Worm (Caenorhabditis elegans): ENCODE measurements around the gene ins-35.

The ins-35 gene

DNA sequence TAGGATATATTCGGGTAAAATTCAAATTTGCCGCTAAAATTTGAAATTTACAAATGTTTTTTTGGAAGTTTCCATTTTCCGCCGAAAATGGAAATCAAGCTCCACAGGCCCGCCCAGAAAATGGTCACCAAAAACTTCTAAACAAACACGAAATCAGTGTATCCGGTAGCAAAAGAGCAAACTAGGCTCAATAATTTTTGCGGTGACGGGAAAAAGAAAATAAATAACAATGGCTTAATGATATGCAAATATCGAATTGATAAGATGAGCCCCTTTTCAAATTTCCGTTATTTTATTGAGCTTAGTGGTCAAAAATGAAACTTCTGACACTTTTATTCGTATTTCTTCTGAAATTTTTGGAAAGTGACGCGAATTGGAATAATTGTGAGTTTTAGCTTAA, 30.4 kb upstream of the ins-35 start, which contains the start of gene Y38H6A.3:
TSS of gene Y38H6A.3 (plus strand) at position 301 of the 400 bp plus-strand sequence.
- no peak for TF ChIP-seq unc-62 (GFP tag; optimal IDR thresholded peaks at IDR 0.05)
- no peak for TF ChIP-seq ztf-4 (tag; optimal IDR thresholded peaks at IDR 0.05)
- TF ChIP-seq alr-1 (tag; optimal IDR thresholded peaks at IDR 0.05) = no peak

DNA sequence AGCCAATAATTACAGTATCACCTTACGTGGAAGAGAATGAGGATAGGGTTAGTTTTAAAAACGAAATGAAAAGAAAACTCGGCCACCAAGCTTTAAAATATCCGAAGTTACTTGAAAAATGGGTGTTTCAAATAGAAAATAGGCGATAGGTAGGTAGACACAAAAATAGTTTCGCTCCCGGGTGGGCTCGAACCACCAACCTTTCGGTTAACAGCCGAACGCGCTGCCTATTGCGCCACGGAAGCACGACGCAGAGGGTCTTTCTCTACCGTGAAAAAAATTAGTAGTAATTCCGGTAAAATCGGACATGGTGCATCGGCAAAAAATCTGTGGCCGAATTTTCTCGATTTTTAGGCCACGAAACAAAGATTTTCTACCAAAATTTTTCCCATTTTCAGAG, 27.7 kb upstream of the ins-35 start:
- no peak for TF ChIP-seq nhr-21 (tag; optimal IDR thresholded peaks at IDR 0.05)
- TF ChIP-seq crh-2 (tag; optimal IDR thresholded peaks at IDR 0.05) = no peak
- no peak for TF ChIP-seq skn-1 (tag; optimal IDR thresholded peaks at IDR 0.05)
- TF ChIP-seq elt-3 (tag; optimal IDR thresholded peaks at IDR 0.05) = no peak
- no peak for TF ChIP-seq sem-4 (tag; optimal IDR thresholded peaks at IDR 0.05)
- no peak for TF ChIP-seq unc-62 (GFP tag; optimal IDR thresholded peaks at IDR 0.05)
- no peak for TF ChIP-seq gmeb-1 (tag; optimal IDR thresholded peaks at IDR 0.05)
- no peak for TF ChIP-seq ztf-4 (tag; optimal IDR thresholded peaks at IDR 0.05)
- TF ChIP-seq lin-11 (tag; optimal IDR thresholded peaks at IDR 0.05) = no peak
- TF ChIP-seq C34F6.9 (tag; optimal IDR thresholded peaks at IDR 0.05) = no peak
- TF ChIP-seq nhr-12 (tag; optimal IDR thresholded peaks at IDR 0.05) = no peak
- no peak for TF ChIP-seq nhr-11 (tag; optimal IDR thresholded peaks at IDR 0.05)
- no peak for TF ChIP-seq F13H6.1 (tag; optimal IDR thresholded peaks at IDR 0.05)
- TF ChIP-seq ama-1 (optimal IDR thresholded peaks at IDR 0.05) = no peak
- no peak for TF ChIP-seq lin-39 (tag; optimal IDR thresholded peaks at IDR 0.05)
- no peak for TF ChIP-seq lin-13 (GFP tag; optimal IDR thresholded peaks at IDR 0.05)

- TF ChIP-seq unc-39 (tag; optimal IDR thresholded peaks at IDR 0.05) (no peak), elt-1 (tag; optimal IDR thresholded peaks at IDR 0.05) (no peak), mab-5 (tag; optimal IDR thresholded peaks at IDR 0.05) (no peak), aly-2 (tag; optimal IDR thresholded peaks at IDR 0.05) (no peak), nhr-6 (tag; optimal IDR thresholded peaks at IDR 0.05) (no peak), mdl-1 (tag; optimal IDR thresholded peaks at IDR 0.05) (no peak), ceh-16 (tag; optimal IDR thresholded peaks at IDR 0.05) (no peak), zag-1 (tag; optimal IDR thresholded peaks at IDR 0.05) (no peak), C34F6.9 (tag; optimal IDR thresholded peaks at IDR 0.05) (no peak), unc-62 (GFP tag; optimal IDR thresholded peaks at IDR 0.05) (no peak), nhr-12 (tag; optimal IDR thresholded peaks at IDR 0.05) (no peak), unc-55 (GFP tag; optimal IDR thresholded peaks at IDR 0.05) (no peak), nhr-10 (tag; optimal IDR thresholded peaks at IDR 0.05) (no peak), sma-9 (GFP tag; optimal IDR thresholded peaks at IDR 0.05) (no peak), sma-9 (tag; optimal IDR thresholded peaks at IDR 0.05) (no peak), ztf-11 (tag; optimal IDR thresholded peaks at IDR 0.05) (no peak), gmeb-1 (tag; optimal IDR thresholded peaks at IDR 0.05) (no peak), egl-27 (tag; optimal IDR thresholded peaks at IDR 0.05) (no peak), nhr-23 (tag; optimal IDR thresholded peaks at IDR 0.05) (no peak), ztf-4 (tag; optimal IDR thresholded peaks at IDR 0.05) (no peak)
These were observed 25.0 kb upstream of the ins-35 start for ce11 chrV:20350382-20350781.

DNA sequence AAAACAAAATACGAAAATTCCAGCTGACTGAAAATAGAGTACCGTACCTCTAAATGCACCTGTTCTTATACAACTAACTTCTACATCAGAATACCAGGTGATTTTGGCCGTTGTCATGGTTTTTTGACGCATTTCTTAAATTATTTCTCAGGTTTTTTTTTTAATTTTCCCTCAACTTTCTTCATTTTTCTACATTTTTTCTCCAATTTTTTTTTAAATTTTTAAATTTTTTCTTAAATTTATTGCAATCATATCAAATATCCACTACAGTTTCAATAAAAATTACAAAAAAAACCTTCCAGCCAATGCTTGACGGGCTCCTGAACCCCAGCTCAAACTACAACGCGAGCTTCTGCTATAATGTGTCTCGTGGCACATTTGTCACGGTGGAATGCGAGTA, 24.1 kb upstream of the ins-35 start, which contains the start of gene K02E2.1:
TSS of gene K02E2.1 (plus strand) at position 301 of the 400 bp plus-strand sequence.
- TF ChIP-seq nhr-6 (tag; optimal IDR thresholded peaks at IDR 0.05) (no peak), ztf-4 (tag; optimal IDR thresholded peaks at IDR 0.05) (no peak), elt-1 (tag; optimal IDR thresholded peaks at IDR 0.05) (no peak), alr-1 (tag; optimal IDR thresholded peaks at IDR 0.05) (no peak), ZK546.5 (tag; optimal IDR thresholded peaks at IDR 0.05) (no peak), lsy-2 (tag; optimal IDR thresholded peaks at IDR 0.05) (no peak), nhr-77 (tag; optimal IDR thresholded peaks at IDR 0.05) (no peak), sma-9 (GFP tag; optimal IDR thresholded peaks at IDR 0.05) (no peak), sma-9 (tag; optimal IDR thresholded peaks at IDR 0.05) (no peak), nhr-10 (tag; optimal IDR thresholded peaks at IDR 0.05) (no peak), nhr-25 (tag; optimal IDR thresholded peaks at IDR 0.05) (no peak), nhr-237 (tag; optimal IDR thresholded peaks at IDR 0.05) (no peak), nhr-23 (tag; optimal IDR thresholded peaks at IDR 0.05) (no peak)

DNA sequence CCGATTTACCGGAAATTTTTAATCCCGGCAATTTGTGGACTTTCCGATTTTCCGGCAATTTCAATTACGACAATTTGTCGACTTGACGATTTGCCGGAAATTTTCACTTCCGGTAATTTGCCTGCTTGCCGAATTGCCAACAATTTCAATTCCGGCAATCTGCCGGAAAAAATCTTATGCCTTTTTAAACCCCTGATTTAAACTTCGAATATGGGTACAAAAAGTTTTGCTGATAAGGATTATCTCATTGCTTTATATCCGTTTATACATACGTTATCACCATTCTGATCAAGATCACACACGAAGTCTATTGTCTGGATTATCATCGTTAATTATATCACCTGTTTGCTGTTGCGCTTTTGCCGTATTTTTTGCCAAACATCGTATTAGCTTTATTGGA, 18.9 kb upstream of the ins-35 start, which contains the start of gene grd-11:
TSS of gene grd-11 (plus strand) at position 301 of the 400 bp plus-strand sequence.
- TF ChIP-seq gmeb-1 (tag; optimal IDR thresholded peaks at IDR 0.05) = no peak
- no peak for TF ChIP-seq nhr-12 (tag; optimal IDR thresholded peaks at IDR 0.05)
- no peak for TF ChIP-seq ceh-82 (tag; optimal IDR thresholded peaks at IDR 0.05)
- TF ChIP-seq nhr-77 (tag; optimal IDR thresholded peaks at IDR 0.05) = no peak
- no peak for TF ChIP-seq mbf-1 (tag; optimal IDR thresholded peaks at IDR 0.05)
- no peak for TF ChIP-seq fos-1 (tag; optimal IDR thresholded peaks at IDR 0.05)

Data from whole organism, L2 larva.